Fruit fly (Drosophila melanogaster) whole organism, embryonic: Measurements from ENCODE around the gene Rab40.

Source experiments
- Asciz ChIP-seq: fragments of 200-800 bp; sonication (Bioruptor generic); optimal IDR thresholded peaks from 2 replicates; lab custom pipeline; 2017; ENCODE audit warnings: missing biosample characterization, mild to moderate bottlenecking, missing genetic modification characterization, missing genetic modification reagents
- B-H2 ChIP-seq: fragments of 200-800 bp; sonication (Bioruptor generic); optimal IDR thresholded peaks from 2 replicates; lab custom pipeline; 2018; ENCODE audit warnings: missing biosample characterization, mild to moderate bottlenecking, missing genetic modification characterization
- BtbVII ChIP-seq: fragments of 200-800 bp; sonication (Bioruptor generic); optimal IDR thresholded peaks from 3 replicates; lab custom pipeline; 2017; ENCODE audit warnings: missing biosample characterization, mild to moderate bottlenecking, missing genetic modification characterization
- CG10979 ChIP-seq: fragments of 200-800 bp; sonication (Bioruptor generic); optimal IDR thresholded peaks from 2 replicates; lab custom pipeline; 2018; ENCODE audit warnings: missing biosample characterization, mild to moderate bottlenecking, missing genetic modification characterization, moderate library complexity
- CG11085 ChIP-seq: fragments of 200-800 bp; sonication (Bioruptor generic); IDR thresholded peaks from 2 replicates; pipeline ENCODE4 v1.3.6; 2022; ENCODE audit warnings: missing biosample characterization, missing genetic modification characterization
- CG11093 ChIP-seq: fragments of 200-800 bp; sonication (Bioruptor generic); IDR thresholded peaks from 3 replicates; pipeline ENCODE4 v1.3.6; 2022; ENCODE audit warnings: missing biosample characterization, missing genetic modification characterization
- CG12155 ChIP-seq: fragments of 200-800 bp; sonication (Bioruptor generic); optimal IDR thresholded peaks from 3 replicates; lab custom pipeline; 2016; ENCODE audit warnings: missing biosample characterization, missing genetic modification characterization
- CG14441 ChIP-seq: fragments of 200-800 bp; sonication (Bioruptor generic); IDR thresholded peaks from 2 replicates; pipeline ENCODE4 v1.3.6; 2022; ENCODE audit warnings: missing biosample characterization, missing genetic modification characterization
- CG1602 ChIP-seq: fragments of 200-800 bp; sonication (Bioruptor generic); optimal IDR thresholded peaks from 3 replicates; lab custom pipeline; 2016; ENCODE audit warnings: missing biosample characterization, missing genetic modification characterization
- CG1647 ChIP-seq: fragments of 200-800 bp; sonication (Bioruptor generic); optimal IDR thresholded peaks from 3 replicates; lab custom pipeline; 2016; ENCODE audit warnings: missing biosample characterization, missing genetic modification characterization
- CG1792 ChIP-seq: fragments of 200-800 bp; sonication (Bioruptor generic); optimal IDR thresholded peaks from 2 replicates; lab custom pipeline; 2016; ENCODE audit warnings: missing biosample characterization, missing genetic modification characterization
- CG18619 ChIP-seq: fragments of 200-800 bp; sonication (Bioruptor generic); optimal IDR thresholded peaks from 3 replicates; lab custom pipeline; 2017; ENCODE audit warnings: missing biosample characterization, mild to moderate bottlenecking, missing genetic modification characterization
- CG2120 ChIP-seq: fragments of 200-800 bp; sonication (Bioruptor generic); optimal IDR thresholded peaks from 3 replicates; lab custom pipeline; 2016; ENCODE audit warnings: missing biosample characterization, missing genetic modification characterization
- CG2712 ChIP-seq: fragments of 200-800 bp; optimal IDR thresholded peaks from 3 replicates; lab custom pipeline; 2019; ENCODE audit warnings: missing biosample characterization, mild to moderate bottlenecking, missing genetic modification characterization, moderate library complexity
- CG3838 ChIP-seq: fragments of 200-800 bp; sonication (Bioruptor generic); optimal IDR thresholded peaks from 3 replicates; lab custom pipeline; 2016; ENCODE audit warnings: missing biosample characterization, missing genetic modification characterization
- CG3995 ChIP-seq: fragments of 200-800 bp; sonication (Bioruptor generic); optimal IDR thresholded peaks from 3 replicates; lab custom pipeline; 2016; ENCODE audit warnings: missing biosample characterization, missing genetic modification characterization
- CG6683 ChIP-seq: fragments of 200-800 bp; sonication (Bioruptor generic); optimal IDR thresholded peaks from 2 replicates; lab custom pipeline; 2017; ENCODE audit warnings: missing biosample characterization, mild to moderate bottlenecking, missing genetic modification characterization, missing genetic modification reagents
- CG7372 ChIP-seq: fragments of 200-800 bp; sonication (Bioruptor generic); IDR thresholded peaks from 2 replicates; pipeline ENCODE4 v1.3.6; 2022; ENCODE audit warnings: missing biosample characterization, missing genetic modification characterization
- Chrac-16 ChIP-seq: fragments of 200-800 bp; sonication (Bioruptor generic); optimal IDR thresholded peaks from 3 replicates; lab custom pipeline; 2016; ENCODE audit warnings: missing biosample characterization, missing genetic modification characterization
- Doc2 ChIP-seq: fragments of 200-800 bp; sonication (Bioruptor generic); IDR thresholded peaks from 2 replicates; pipeline ENCODE4 v1.3.6; 2022; ENCODE audit warnings: missing biosample characterization, missing genetic modification characterization
- Eip74EF ChIP-seq, 2 experiments: fragments of 200-800 bp in 1 of 2; fragments of >200 bp in 1 of 2; sonication (Bioruptor generic) in 1 of 2; optimal IDR thresholded peaks; 2 replicates each; lab custom pipeline; 2017 to 2019; ENCODE audit warnings: missing biosample characterization in 2 of 2, missing genetic modification characterization in 2 of 2, mild to moderate bottlenecking in 1 of 2, moderate library complexity in 1 of 2
- Fer3 ChIP-seq: fragments of 200-800 bp; sonication (Bioruptor generic); optimal IDR thresholded peaks from 2 replicates; lab custom pipeline; 2018; ENCODE audit warnings: missing biosample characterization, mild to moderate bottlenecking, missing genetic modification characterization, moderate library complexity
- H15 ChIP-seq: fragments of 200-800 bp; sonication (Bioruptor generic); IDR thresholded peaks from 3 replicates; pipeline ENCODE4 v1.3.6; 2022; ENCODE audit warnings: missing biosample characterization, missing genetic modification characterization
- HLHmδ ChIP-seq: fragments of 200-800 bp; sonication (Bioruptor generic); optimal IDR thresholded peaks from 2 replicates; lab custom pipeline; 2018; ENCODE audit warnings: missing biosample characterization, mild to moderate bottlenecking, missing genetic modification characterization, moderate library complexity
- Meics ChIP-seq: fragments of 200-800 bp; sonication (Bioruptor generic); optimal IDR thresholded peaks from 2 replicates; lab custom pipeline; 2017; ENCODE audit warnings: missing biosample characterization, mild to moderate bottlenecking, missing genetic modification characterization
- Pdp1 ChIP-seq, 2 experiments: fragments of 200-800 bp; sonication (Bioruptor generic); optimal IDR thresholded peaks; 3 replicates each; lab custom pipeline; 2016; ENCODE audit warnings: missing biosample characterization in 2 of 2, missing genetic modification characterization in 2 of 2, mild to moderate bottlenecking in 1 of 2, moderate library complexity in 1 of 2
- Sox102F ChIP-seq: fragments of 200-800 bp; sonication (Bioruptor generic); optimal IDR thresholded peaks from 2 replicates; lab custom pipeline; 2018; ENCODE audit warnings: missing biosample characterization, mild to moderate bottlenecking, missing genetic modification characterization, moderate library complexity
- ab ChIP-seq: fragments of 200-800 bp; sonication (Bioruptor generic); optimal IDR thresholded peaks from 2 replicates; lab custom pipeline; 2016; ENCODE audit warnings: missing biosample characterization, missing genetic modification characterization
- ac ChIP-seq: fragments of 200-800 bp; sonication (Bioruptor generic); optimal IDR thresholded peaks from 3 replicates; lab custom pipeline; 2017; ENCODE audit warnings: missing biosample characterization, mild to moderate bottlenecking, missing genetic modification characterization
- ase ChIP-seq: fragments of 200-800 bp; sonication (Bioruptor generic); IDR thresholded peaks from 3 replicates; pipeline ENCODE4 v1.3.6; 2022; ENCODE audit warnings: missing biosample characterization, missing genetic modification characterization
- bowl ChIP-seq: fragments of 200-800 bp; sonication (Bioruptor generic); IDR thresholded peaks from 2 replicates; pipeline ENCODE4 v1.3.6; 2022; ENCODE audit warnings: missing biosample characterization, missing genetic modification characterization
- dati ChIP-seq: fragments of 200-800 bp; sonication (Bioruptor generic); IDR thresholded peaks from 2 replicates; pipeline ENCODE4 v1.3.6; 2022; ENCODE audit warnings: missing biosample characterization, missing genetic modification characterization
- dimm ChIP-seq: fragments of 200-800 bp; sonication (Bioruptor generic); IDR thresholded peaks from 2 replicates; pipeline ENCODE4 v1.3.6; 2022; ENCODE audit warnings: missing biosample characterization, missing genetic modification characterization
- dysf ChIP-seq: fragments of 200-800 bp; sonication (Bioruptor generic); IDR thresholded peaks from 3 replicates; pipeline ENCODE4 v1.3.6; 2022; ENCODE audit warnings: missing biosample characterization, missing genetic modification characterization
- gro ChIP-seq: fragments of 200-800 bp; sonication (Bioruptor generic); optimal IDR thresholded peaks from 2 replicates; lab custom pipeline; 2016; ENCODE audit warnings: missing biosample characterization, missing genetic modification characterization
- ham ChIP-seq: fragments of 200-800 bp; sonication (Bioruptor generic); IDR thresholded peaks from 2 replicates; pipeline ENCODE4 v1.3.6; 2022; ENCODE audit warnings: missing biosample characterization, missing genetic modification characterization
- kni ChIP-seq: fragments of 200-800 bp; sonication (Bioruptor generic); optimal IDR thresholded peaks from 3 replicates; lab custom pipeline; 2017; ENCODE audit warnings: mild to moderate bottlenecking, missing biosample characterization, missing genetic modification reagents, missing genetic modification characterization
- knrl ChIP-seq: fragments of 200-800 bp; sonication (Bioruptor generic); IDR thresholded peaks from 3 replicates; pipeline ENCODE4 v1.3.6; 2022; ENCODE audit warnings: missing biosample characterization, missing genetic modification characterization; ENCODE audit not compliant: partially characterized antibody
- lab ChIP-seq: fragments of 200-800 bp; sonication (Bioruptor generic); optimal IDR thresholded peaks from 3 replicates; lab custom pipeline; 2017; ENCODE audit warnings: missing biosample characterization, missing genetic modification characterization, mild to moderate bottlenecking, moderate library complexity, missing genetic modification reagents
- lmd ChIP-seq: fragments of 200-800 bp; sonication (Bioruptor generic); IDR thresholded peaks from 2 replicates; pipeline ENCODE4 v1.3.6; 2022; ENCODE audit warnings: missing biosample characterization, missing genetic modification characterization
- nerfin-1 ChIP-seq: fragments of 200-800 bp; sonication (Bioruptor generic); optimal IDR thresholded peaks from 3 replicates; lab custom pipeline; 2019; ENCODE audit warnings: missing biosample characterization, mild to moderate bottlenecking, missing genetic modification characterization, moderate library complexity
- nerfin-2 ChIP-seq: fragments of 200-800 bp; sonication (Bioruptor generic); IDR thresholded peaks from 2 replicates; pipeline ENCODE4 v1.3.6; 2022; ENCODE audit warnings: missing biosample characterization, missing genetic modification characterization; ENCODE audit not compliant: partially characterized antibody
- org-1 ChIP-seq: fragments of 200-800 bp; sonication (Bioruptor generic); optimal IDR thresholded peaks from 2 replicates; lab custom pipeline; 2017; ENCODE audit warnings: missing biosample characterization, missing genetic modification characterization
- pan ChIP-seq, 4 experiments: fragments of >200 bp in 3 of 4; fragments of 200-800 bp in 1 of 4; sonication (Bioruptor generic) in 1 of 4; optimal IDR thresholded peaks in 3 of 4; IDR thresholded peaks in 1 of 4; 2 replicates each; pipeline versions ENCODE4 v1.3.6 to Lab custom; 2017 to 2022; ENCODE audit warnings: missing biosample characterization in 2 of 4, missing genetic modification characterization in 2 of 4, mixed read lengths in 1 of 4
- row ChIP-seq: fragments of 200-800 bp; sonication (Bioruptor generic); IDR thresholded peaks from 3 replicates; pipeline ENCODE4 v1.3.6; 2022; ENCODE audit warnings: missing biosample characterization, missing genetic modification characterization
- sens ChIP-seq: fragments of 200-800 bp; sonication (Bioruptor generic); peaks from one replicate; lab custom pipeline; 2016; ENCODE audit warnings: missing biosample characterization, missing genetic modification characterization
- slp2 ChIP-seq: fragments of 200-800 bp; sonication (Bioruptor generic); optimal IDR thresholded peaks from 2 replicates; lab custom pipeline; 2016; ENCODE audit warnings: missing biosample characterization, missing genetic modification characterization
- ssp ChIP-seq: fragments of 200-800 bp; sonication (Bioruptor generic); IDR thresholded peaks from 2 replicates; pipeline ENCODE4 v1.3.6; 2022; ENCODE audit warnings: missing biosample characterization, missing genetic modification characterization
- unc-4 ChIP-seq: fragments of 200-800 bp; sonication (Bioruptor generic); IDR thresholded peaks from 2 replicates; pipeline ENCODE4 v1.3.6; 2022; ENCODE audit warnings: missing biosample characterization, missing genetic modification characterization; ENCODE audit not compliant: partially characterized antibody
- vfl ChIP-seq: fragments of 200-800 bp; sonication (Bioruptor generic); optimal IDR thresholded peaks from 2 replicates; lab custom pipeline; 2016; ENCODE audit warnings: missing biosample characterization, missing genetic modification characterization
- zfh1 ChIP-seq: fragments of 200-800 bp; sonication (Bioruptor generic); IDR thresholded peaks from 3 replicates; pipeline ENCODE4 v1.3.6; 2022; ENCODE audit warnings: missing biosample characterization, missing genetic modification characterization

Gene Rab40

DNA sequence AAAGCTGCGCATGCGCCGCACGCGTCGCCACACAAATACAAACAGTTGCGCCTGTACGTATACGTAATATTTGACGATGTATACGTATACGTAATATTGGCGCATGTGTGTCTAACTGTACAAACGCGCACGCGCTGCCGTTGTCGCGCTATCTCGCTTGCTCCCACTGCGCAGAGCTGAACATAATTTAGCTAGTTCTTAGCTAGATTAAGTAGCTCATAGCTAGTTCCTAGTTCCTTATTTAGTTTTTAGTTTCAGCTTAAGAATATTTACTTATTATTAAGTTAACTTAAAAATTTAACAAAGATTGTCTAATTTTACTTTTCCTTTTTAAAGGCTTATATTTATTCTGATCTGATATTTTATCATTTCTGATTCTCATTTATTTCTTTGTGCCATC, 17.4 kb upstream of the Rab40 start (continued):
- TF ChIP-seq lab (GFP tag; lab: Kevin White, UChicago) = peak; percentile 20
- TF ChIP-seq pan (optimal IDR thresholded peaks at IDR 0.05; lab: Kevin White, UChicago) = no peak
- peak in 1 of 2 experiments; percentile 8 for TF ChIP-seq pan (GFP tag; optimal IDR thresholded peaks at IDR 0.05 in 1 of 2, IDR thresholded peaks at IDR 0.05 in 1 of 2)
- no peak for TF ChIP-seq Fer3
- TF ChIP-seq zfh1 (GFP tag; lab: Robert Waterston, UW) = no peak
- TF ChIP-seq vfl (GFP tag; lab: Kevin White, UChicago) = no peak
- TF ChIP-seq Eip74EF (GFP tag; optimal IDR thresholded peaks at IDR 0.05; lab: Kevin White, UChicago) = peak in 1 of 2 experiments; percentile 24
- peak; percentile 20 for TF ChIP-seq Sox102F (GFP tag; lab: Kevin White, UChicago)
- TF ChIP-seq CG2120 = peak; percentile 0
- peak; percentile 42 for TF ChIP-seq CG10979
- no peak for TF ChIP-seq CG11085
- TF ChIP-seq HLHmδ (GFP tag; lab: Kevin White, UChicago) = no peak
- TF ChIP-seq ssp (GFP tag; lab: Robert Waterston, UW) = no peak
- TF ChIP-seq unc-4 (GFP tag; lab: Robert Waterston, UW) = no peak
- no peak for TF ChIP-seq nerfin-2 (GFP tag; lab: Robert Waterston, UW)
- no peak for TF ChIP-seq CG11093 (GFP tag; lab: Robert Waterston, UW)
- TF ChIP-seq CG6683 = no peak
- no peak for TF ChIP-seq CG1647
- TF ChIP-seq Doc2 (GFP tag; lab: Robert Waterston, UW) = no peak
- TF ChIP-seq CG14441 (GFP tag; lab: Robert Waterston, UW) = no peak
- no peak for TF ChIP-seq H15 (GFP tag; lab: Robert Waterston, UW)
- no peak for TF ChIP-seq Chrac-16 (GFP tag; lab: Kevin White, UChicago)
- no peak for TF ChIP-seq slp2
- TF ChIP-seq ham (GFP tag; lab: Robert Waterston, UW) = no peak
- no peak for TF ChIP-seq ase (GFP tag; lab: Robert Waterston, UW)
- peak; percentile 0 for TF ChIP-seq kni
- TF ChIP-seq sens (GFP tag; lab: Kevin White, UChicago) = peak; percentile 60
- peak; percentile 77 for TF ChIP-seq row (GFP tag; lab: Robert Waterston, UW)
- peak; percentile 5 for TF ChIP-seq CG18619 (GFP tag; lab: Kevin White, UChicago)
- TF ChIP-seq lmd (GFP tag; lab: Robert Waterston, UW) = no peak
- no peak for TF ChIP-seq CG1602 (GFP tag; lab: Kevin White, UChicago)
- peak; percentile 73 for TF ChIP-seq CG7372 (GFP tag; lab: Robert Waterston, UW)
- 0 out of 3 replicates have a peak, but pooled peaks have one; percentile 34 for TF ChIP-seq dysf (GFP tag; lab: Robert Waterston, UW)
- no peak for TF ChIP-seq ac (GFP tag; lab: Kevin White, UChicago)
- no peak for TF ChIP-seq CG12155 (GFP tag; lab: Kevin White, UChicago)
- no peak for TF ChIP-seq dati (GFP tag; lab: Robert Waterston, UW)
- peak; percentile 27 for TF ChIP-seq org-1 (GFP tag; lab: Kevin White, UChicago)
- no peak for TF ChIP-seq CG3995 (GFP tag; lab: Kevin White, UChicago)
- TF ChIP-seq Asciz (GFP tag; lab: Kevin White, UChicago) = peak; percentile 22
- no peak for TF ChIP-seq BtbVII (GFP tag; lab: Kevin White, UChicago)
- TF ChIP-seq Pdp1 (GFP tag; optimal IDR thresholded peaks at IDR 0.05; lab: Kevin White, UChicago) = peak in 1 of 2 experiments; percentile 38
- no peak for TF ChIP-seq gro (GFP tag; lab: Kevin White, UChicago)
- peak; percentile 34 for TF ChIP-seq Meics (GFP tag; lab: Kevin White, UChicago)
- TF ChIP-seq B-H2 (GFP tag; lab: Kevin White, UChicago) = no peak
- no peak for TF ChIP-seq CG1792 (GFP tag; lab: Kevin White, UChicago)
- TF ChIP-seq nerfin-1 (tag; lab: Kevin White, UChicago) = no peak
- TF ChIP-seq dimm (GFP tag; lab: Robert Waterston, UW) = no peak
- TF ChIP-seq CG3838 (GFP tag; lab: Kevin White, UChicago) = no peak
- TF ChIP-seq knrl = no peak
- no peak for TF ChIP-seq ab
- no peak for TF ChIP-seq bowl (GFP tag; lab: Robert Waterston, UW)
- peak; percentile 35 for TF ChIP-seq CG2712 (tag; lab: Kevin White, UChicago)
